Fruit fly (Drosophila melanogaster) whole organism, prepupa: ENCODE results near the gene CG10031.

ENCODE experiments used
- CG10631 ChIP-seq: fragments of 200-800 bp; sonication (Bioruptor generic); optimal IDR thresholded peaks from 2 replicates; lab custom pipeline; 2016; ENCODE audit warnings: missing biosample characterization, missing genetic modification characterization
- CG11294 ChIP-seq: fragments of 200-800 bp; sonication (Bioruptor generic); IDR thresholded peaks from 2 replicates; pipeline ENCODE4 v1.3.6; 2022; ENCODE audit warnings: missing biosample characterization, missing genetic modification characterization
- CG11762 ChIP-seq: fragments of 200-800 bp; sonication (Bioruptor generic); optimal IDR thresholded peaks from 3 replicates; lab custom pipeline; 2016; ENCODE audit warnings: missing biosample characterization, missing genetic modification characterization; ENCODE audit not compliant: insufficient read depth
- CG11902 ChIP-seq: fragments of 200-800 bp; sonication (Bioruptor generic); optimal IDR thresholded peaks from 3 replicates; lab custom pipeline; 2016; ENCODE audit warnings: missing biosample characterization, missing genetic modification characterization
- CG15336 ChIP-seq: fragments of 200-800 bp; sonication (Bioruptor generic); IDR thresholded peaks from 2 replicates; pipeline ENCODE4 v1.3.6; 2022; ENCODE audit warnings: missing biosample characterization, missing genetic modification characterization
- CG1621 ChIP-seq: fragments of 200-800 bp; sonication (Bioruptor generic); optimal IDR thresholded peaks from 3 replicates; lab custom pipeline; 2018; ENCODE audit warnings: missing biosample characterization, mild to moderate bottlenecking, missing genetic modification characterization
- CG16779 ChIP-seq: fragments of 200-800 bp; sonication (Bioruptor generic); optimal IDR thresholded peaks from 3 replicates; lab custom pipeline; 2017; ENCODE audit warnings: missing biosample characterization, mild to moderate bottlenecking, missing genetic modification characterization
- CG3032 ChIP-seq: fragments of 200-800 bp; optimal IDR thresholded peaks from 2 replicates; lab custom pipeline; 2019; ENCODE audit warnings: missing biosample characterization, mild to moderate bottlenecking, missing genetic modification characterization, moderate library complexity
- CG31627 ChIP-seq: fragments of 200-800 bp; sonication (Bioruptor generic); optimal IDR thresholded peaks from 3 replicates; lab custom pipeline; 2016; ENCODE audit warnings: missing biosample characterization, missing genetic modification characterization
- CG34406 ChIP-seq: fragments of 200-800 bp; sonication (Bioruptor generic); optimal IDR thresholded peaks from 3 replicates; lab custom pipeline; 2016; ENCODE audit warnings: missing biosample characterization, missing genetic modification characterization
- CG3919 ChIP-seq: fragments of 200-800 bp; sonication (Bioruptor generic); optimal IDR thresholded peaks from 3 replicates; lab custom pipeline; 2016; ENCODE audit warnings: missing biosample characterization, missing genetic modification characterization
- CG6163 ChIP-seq: fragments of 200-800 bp; sonication (Bioruptor generic); IDR thresholded peaks from 3 replicates; pipeline ENCODE4 v1.3.6; 2022; ENCODE audit warnings: missing biosample characterization, missing genetic modification characterization
- CG6808 ChIP-seq: fragments of 200-800 bp; sonication (Bioruptor generic); optimal IDR thresholded peaks from 3 replicates; lab custom pipeline; 2017; ENCODE audit warnings: missing biosample characterization, missing genetic modification characterization, mild to moderate bottlenecking, moderate library complexity, missing genetic modification reagents
- CG6854 ChIP-seq: fragments of 200-800 bp; sonication (Bioruptor generic); optimal IDR thresholded peaks from 2 replicates; lab custom pipeline; 2017; ENCODE audit warnings: missing biosample characterization, mild to moderate bottlenecking, missing genetic modification characterization
- CG8119 ChIP-seq: fragments of 200-800 bp; sonication (Bioruptor generic); IDR thresholded peaks from 3 replicates; pipeline ENCODE4 v1.3.6; 2022; ENCODE audit warnings: missing biosample characterization, missing genetic modification characterization
- CG8319 ChIP-seq: fragments of 200-800 bp; sonication (Bioruptor generic); optimal IDR thresholded peaks from 3 replicates; lab custom pipeline; 2016; ENCODE audit warnings: missing biosample characterization, missing genetic modification characterization
- CG8632 ChIP-seq: fragments of 200-800 bp; sonication (Bioruptor generic); optimal IDR thresholded peaks from 3 replicates; lab custom pipeline; 2016; ENCODE audit warnings: missing biosample characterization, missing genetic modification characterization
- CG9139 ChIP-seq: fragments of 200-800 bp; sonication (Bioruptor generic); optimal IDR thresholded peaks from 3 replicates; lab custom pipeline; 2017; ENCODE audit warnings: missing biosample characterization, mild to moderate bottlenecking, missing genetic modification characterization
- Eip93F ChIP-seq: fragments of 200-800 bp; sonication (Bioruptor generic); optimal IDR thresholded peaks from 2 replicates; lab custom pipeline; 2016; ENCODE audit warnings: missing biosample characterization, mild to moderate bottlenecking, missing genetic modification characterization
- Ets21C ChIP-seq: fragments of 200-800 bp; sonication (Bioruptor generic); optimal IDR thresholded peaks from 3 replicates; lab custom pipeline; 2016; ENCODE audit warnings: missing biosample characterization, missing genetic modification characterization
- Ets96B ChIP-seq: fragments of 200-800 bp; optimal IDR thresholded peaks from 2 replicates; lab custom pipeline; 2019; ENCODE audit warnings: missing biosample characterization, mild to moderate bottlenecking, missing genetic modification characterization, moderate library complexity
- Hr38 ChIP-seq: sonication (Bioruptor generic); optimal IDR thresholded peaks from 2 replicates; lab custom pipeline; 2016; ENCODE audit warnings: missing biosample characterization, missing genetic modification characterization
- Hr39 ChIP-seq: fragments of 200-800 bp; sonication (Bioruptor generic); optimal IDR thresholded peaks from 2 replicates; lab custom pipeline; 2016; ENCODE audit warnings: missing biosample characterization, missing genetic modification characterization
- Lpt ChIP-seq: fragments of 200-800 bp; sonication (Bioruptor generic); optimal IDR thresholded peaks from 3 replicates; lab custom pipeline; 2016; ENCODE audit warnings: missing biosample characterization, missing genetic modification characterization
- OdsH ChIP-seq: fragments of 200-800 bp; sonication (Bioruptor generic); optimal IDR thresholded peaks from 3 replicates; lab custom pipeline; 2016; ENCODE audit warnings: missing biosample characterization, missing genetic modification characterization
- Sox102F ChIP-seq: fragments of 200-800 bp; sonication (Bioruptor generic); optimal IDR thresholded peaks from 2 replicates; lab custom pipeline; 2016; ENCODE audit warnings: missing biosample characterization, mild to moderate bottlenecking, missing genetic modification characterization
- Sox14 ChIP-seq: fragments of 200-800 bp; sonication (Bioruptor generic); optimal IDR thresholded peaks from 3 replicates; lab custom pipeline; 2016; ENCODE audit warnings: missing biosample characterization, missing genetic modification characterization
- achi ChIP-seq: fragments of 200-800 bp; sonication (Bioruptor generic); optimal IDR thresholded peaks from 3 replicates; lab custom pipeline; 2016; ENCODE audit warnings: missing biosample characterization, missing genetic modification characterization
- dsx ChIP-seq: fragments of 200-800 bp; optimal IDR thresholded peaks from 3 replicates; lab custom pipeline; 2019; ENCODE audit warnings: missing biosample characterization, mild to moderate bottlenecking, missing genetic modification characterization, moderate library complexity; ENCODE audit not compliant: poor library complexity, severe bottlenecking
- eg ChIP-seq: fragments of 200-800 bp; sonication (Bioruptor generic); IDR thresholded peaks from 3 replicates; pipeline ENCODE4 v1.3.6; 2022; ENCODE audit warnings: missing biosample characterization, missing genetic modification characterization
- fd59A ChIP-seq: fragments of 200-800 bp; sonication (Bioruptor generic); optimal IDR thresholded peaks from 2 replicates; lab custom pipeline; 2017; ENCODE audit warnings: missing biosample characterization, mild to moderate bottlenecking, missing genetic modification characterization, missing genetic modification reagents
- fkh ChIP-seq: fragments of 200-800 bp; sonication (Bioruptor generic); optimal IDR thresholded peaks from 3 replicates; lab custom pipeline; 2017; ENCODE audit warnings: missing biosample characterization, mild to moderate bottlenecking, missing genetic modification characterization, moderate library complexity
- pdm3 ChIP-seq: fragments of 200-800 bp; sonication (Bioruptor generic); optimal IDR thresholded peaks from 3 replicates; lab custom pipeline; 2016; ENCODE audit warnings: missing biosample characterization, missing genetic modification characterization
- salr ChIP-seq, 2 experiments: fragments of 200-800 bp; sonication (Bioruptor generic); optimal IDR thresholded peaks; 3 replicates each; lab custom pipeline; 2016 to 2018; ENCODE audit warnings: missing biosample characterization in 2 of 2, missing genetic modification characterization in 2 of 2, mild to moderate bottlenecking in 1 of 2

Gene CG10031

dm6 chr2L:3669034-3669433, 29.9 kb downstream of the CG10031 start, which contains the start of gene Sfp24Bd:
TSS of gene Sfp24Bd (minus strand) at chr2L:3669134.
- TF ChIP-seq CG8319 (GFP tag; lab: Kevin White, UChicago): no peak
- TF ChIP-seq CG3032 (tag; lab: Kevin White, UChicago): no peak
- TF ChIP-seq CG15336 (GFP tag; lab: Robert Waterston, UW): no peak
- no peak for TF ChIP-seq salr (GFP tag; optimal IDR thresholded peaks at IDR 0.05; lab: Kevin White, UChicago)
- TF ChIP-seq CG9139: no peak
- TF ChIP-seq fd59A (GFP tag; lab: Kevin White, UChicago): no peak
- no peak for TF ChIP-seq achi (GFP tag; lab: Kevin White, UChicago)
- no peak for TF ChIP-seq CG1621 (tag; lab: Kevin White, UChicago)
- TF ChIP-seq CG11762 (GFP tag; lab: Kevin White, UChicago): no peak
- no peak for TF ChIP-seq CG8632 (GFP tag; lab: Kevin White, UChicago)
- no peak for TF ChIP-seq OdsH (GFP tag; lab: Kevin White, UChicago)
- no peak for TF ChIP-seq Sox14 (GFP tag; lab: Kevin White, UChicago)
- no peak for TF ChIP-seq CG31627
- no peak for TF ChIP-seq Ets96B (tag; lab: Kevin White, UChicago)
- no peak for TF ChIP-seq Eip93F
- no peak for TF ChIP-seq Sox102F
- TF ChIP-seq fkh (GFP tag; lab: Kevin White, UChicago): no peak
- TF ChIP-seq CG6854: no peak

- TF ChIP-seq pdm3 (no peak), Ets21C (GFP tag; lab: Kevin White, UChicago) (no peak), CG11294 (GFP tag; lab: Robert Waterston, UW) (no peak), Lpt (GFP tag; lab: Kevin White, UChicago) (no peak), CG8119 (GFP tag; lab: Robert Waterston, UW) (no peak), CG16779 (tag; lab: Kevin White, UChicago) (no peak), CG6808 (GFP tag; lab: Kevin White, UChicago) (no peak), dsx (GFP tag; lab: Kevin White, UChicago) (no peak), Ets96B (tag; lab: Kevin White, UChicago) (no peak), CG8319 (GFP tag; lab: Kevin White, UChicago) (no peak), CG3919 (GFP tag; lab: Kevin White, UChicago) (no peak), CG11762 (GFP tag; lab: Kevin White, UChicago) (no peak), CG34406 (GFP tag; lab: Kevin White, UChicago) (no peak), Hr38 (GFP tag; lab: Kevin White, UChicago) (no peak), CG6854 (no peak), Hr39 (no peak), CG3032 (tag; lab: Kevin White, UChicago) (no peak), eg (GFP tag; lab: Robert Waterston, UW) (no peak), CG10631 (GFP tag; lab: Kevin White, UChicago) (no peak)
- TF ChIP-seq, all 60 proteins: peak for 0
Measured at dm6 chr2L:3668451-3668850, 30.4 kb downstream of the CG10031 start, which contains the start of gene Sfp24Ba. TSS of gene Sfp24Ba (minus strand) at chr2L:3668551.

- no peak for TF ChIP-seq CG8119 (GFP tag; lab: Robert Waterston, UW)
- no peak for TF ChIP-seq CG6808 (GFP tag; lab: Kevin White, UChicago)
- 0 out of 3 replicates have a peak, but pooled peaks have one; percentile 11 for TF ChIP-seq CG6163 (GFP tag; lab: Robert Waterston, UW)
- TF ChIP-seq CG11902 (GFP tag; lab: Kevin White, UChicago): no peak
Measured at dm6 chr2L:3662307-3662795, 36.5 kb downstream of the CG10031 start, which contains the start of gene Drgx. TSS of gene Drgx (plus strand) at chr2L:3662745.
